Worm (Caenorhabditis elegans) whole organism, mixed stage, embryonic: Measurements from ENCODE around the gene clc-11.

Source experiments
- ceh-43 ChIP-seq: fragments of 200-800 bp; sonication (Bioruptor generic); optimal IDR thresholded peaks from 2 replicates; lab custom pipeline; 2018; ENCODE audit warnings: mild to moderate bottlenecking, missing genetic modification characterization, moderate library complexity, missing compliant biosample characterization
- elt-1 ChIP-seq: sonication (generic microtip); optimal IDR thresholded peaks from 2 replicates; lab custom pipeline; 2017; ENCODE audit warnings: missing genetic modification characterization, mild to moderate bottlenecking, missing compliant biosample characterization, antibody characterized with exemption, moderate library complexity, borderline replicate concordance; ENCODE audit not compliant: insufficient read depth
- elt-3 ChIP-seq: fragments of 150-350 bp; optimal IDR thresholded peaks from 2 replicates; lab custom pipeline; 2014; ENCODE audit warnings: missing biosample characterization, missing genetic modification characterization
- flh-1 ChIP-seq: fragments of 200-800 bp; sonication (Bioruptor generic); optimal IDR thresholded peaks from 2 replicates; lab custom pipeline; 2018; ENCODE audit warnings: mild to moderate bottlenecking, missing genetic modification characterization, moderate library complexity, missing compliant biosample characterization
- lin-13 ChIP-seq: fragments of 150-350 bp; optimal IDR thresholded peaks from 2 replicates; lab custom pipeline; 2014; ENCODE audit warnings: missing biosample characterization, missing genetic modification characterization
- lin-32 ChIP-seq: fragments of 200-800 bp; sonication (Bioruptor generic); optimal IDR thresholded peaks from 2 replicates; lab custom pipeline; 2018; ENCODE audit warnings: mild to moderate bottlenecking, missing genetic modification characterization, missing compliant biosample characterization
- mab-5 ChIP-seq: fragments of 150-350 bp; optimal IDR thresholded peaks from 2 replicates; lab custom pipeline; 2014; ENCODE audit warnings: missing biosample characterization, missing genetic modification characterization
- mep-1 ChIP-seq: fragments of 150-350 bp; optimal IDR thresholded peaks from 2 replicates; lab custom pipeline; 2017; ENCODE audit warnings: missing biosample characterization, missing genetic modification reagents, missing genetic modification characterization, inconsistent platforms
- nhr-28 ChIP-seq: fragments of 150-350 bp; optimal IDR thresholded peaks from 2 replicates; lab custom pipeline; 2014; ENCODE audit warnings: missing biosample characterization, missing genetic modification characterization
- nhr-76 ChIP-seq: sonication (generic microtip); optimal IDR thresholded peaks from 2 replicates; lab custom pipeline; 2017; ENCODE audit warnings: missing biosample characterization, missing genetic modification characterization
- pha-4 ChIP-seq: fragments of 150-350 bp; optimal IDR thresholded peaks from 2 replicates; lab custom pipeline; 2018; ENCODE audit warnings: missing biosample characterization, missing genetic modification reagents, missing genetic modification characterization
- sptf-1 ChIP-seq: sonication (generic microtip); optimal IDR thresholded peaks from 2 replicates; lab custom pipeline; 2017; ENCODE audit warnings: mild to moderate bottlenecking, missing genetic modification characterization, moderate library complexity, missing compliant biosample characterization
- ztf-11 ChIP-seq: fragments of 150-350 bp; optimal IDR thresholded peaks from 2 replicates; lab custom pipeline; 2014; ENCODE audit warnings: missing biosample characterization, missing genetic modification characterization

- TF ChIP-seq ztf-11 (tag; lab: Kevin White, UChicago) (no peak), nhr-28 (tag; lab: Kevin White, UChicago) (no peak), elt-3 (tag; lab: Kevin White, UChicago) (no peak), lin-13 (tag; lab: Kevin White, UChicago) (no peak), mep-1 (tag; lab: Kevin White, UChicago) (no peak), pha-4 (tag; lab: Kevin White, UChicago) (no peak), nhr-76 (tag; lab: Kevin White, UChicago) (no peak), lin-32 (GFP tag; lab: Kevin White, UChicago) (no peak), sptf-1 (tag; lab: Kevin White, UChicago) (no peak), mab-5 (tag; lab: Kevin White, UChicago) (no peak), flh-1 (GFP tag; lab: Kevin White, UChicago) (no peak), elt-1 (no peak), ceh-43 (GFP tag; lab: Kevin White, UChicago) (no peak)
Observed at ce11 chrV:16143066-16143581, 3.7 kb upstream of the clc-11 start, which contains the start of gene fbxa-88.
